Worm (Caenorhabditis elegans) whole organism, mixed stage, embryonic: Measurements from ENCODE around the gene ZC404.15.

ENCODE experiments used
- M03D4.4 ChIP-seq: sonication (generic microtip); optimal IDR thresholded peaks from 2 replicates; lab custom pipeline; 2017; ENCODE audit warnings: mild to moderate bottlenecking, missing genetic modification characterization, missing compliant biosample characterization
- bed-3 ChIP-seq: fragments of 200-800 bp; sonication (Bioruptor generic); optimal IDR thresholded peaks from 3 replicates; lab custom pipeline; 2018; ENCODE audit warnings: mild to moderate bottlenecking, missing genetic modification characterization, moderate library complexity, missing compliant biosample characterization
- ceh-39 ChIP-seq: fragments of 150-350 bp; optimal IDR thresholded peaks from 2 replicates; lab custom pipeline; 2014; ENCODE audit warnings: missing biosample characterization, missing genetic modification characterization
- ceh-43 ChIP-seq: fragments of 200-800 bp; sonication (Bioruptor generic); optimal IDR thresholded peaks from 2 replicates; lab custom pipeline; 2018; ENCODE audit warnings: mild to moderate bottlenecking, missing genetic modification characterization, moderate library complexity, missing compliant biosample characterization
- ceh-83 ChIP-seq: fragments of 200-800 bp; sonication (Bioruptor generic); optimal IDR thresholded peaks from 2 replicates; lab custom pipeline; 2018; ENCODE audit warnings: mild to moderate bottlenecking, missing genetic modification characterization, missing compliant biosample characterization
- ces-1 ChIP-seq: fragments of 150-350 bp; optimal IDR thresholded peaks from 2 replicates; lab custom pipeline; 2014; ENCODE audit warnings: missing biosample characterization, missing genetic modification reagents, missing genetic modification characterization
- cnd-1 ChIP-seq: fragments of 200-800 bp; sonication (Bioruptor generic); optimal IDR thresholded peaks from 2 replicates; lab custom pipeline; 2018; ENCODE audit warnings: mild to moderate bottlenecking, missing genetic modification characterization, missing compliant biosample characterization
- drap-1 ChIP-seq: fragments of 200-800 bp; sonication (Bioruptor generic); optimal IDR thresholded peaks from 3 replicates; lab custom pipeline; 2018; ENCODE audit warnings: mild to moderate bottlenecking, missing genetic modification characterization, missing compliant biosample characterization
- elt-3 ChIP-seq: fragments of 150-350 bp; optimal IDR thresholded peaks from 2 replicates; lab custom pipeline; 2014; ENCODE audit warnings: missing biosample characterization, missing genetic modification characterization
- flh-1 ChIP-seq: fragments of 200-800 bp; sonication (Bioruptor generic); optimal IDR thresholded peaks from 2 replicates; lab custom pipeline; 2018; ENCODE audit warnings: mild to moderate bottlenecking, missing genetic modification characterization, moderate library complexity, missing compliant biosample characterization
- ham-2 ChIP-seq: fragments of 200-800 bp; sonication (Bioruptor generic); optimal IDR thresholded peaks from 2 replicates; lab custom pipeline; 2018; ENCODE audit warnings: mild to moderate bottlenecking, missing genetic modification characterization, missing compliant biosample characterization
- hlh-1 ChIP-seq: fragments of 150-350 bp; optimal IDR thresholded peaks from 2 replicates; lab custom pipeline; 2014; ENCODE audit warnings: missing biosample characterization, missing genetic modification reagents, missing genetic modification characterization
- lin-13 ChIP-seq: fragments of 150-350 bp; optimal IDR thresholded peaks from 2 replicates; lab custom pipeline; 2014; ENCODE audit warnings: missing biosample characterization, missing genetic modification characterization
- lin-32 ChIP-seq: fragments of 200-800 bp; sonication (Bioruptor generic); optimal IDR thresholded peaks from 2 replicates; lab custom pipeline; 2018; ENCODE audit warnings: mild to moderate bottlenecking, missing genetic modification characterization, missing compliant biosample characterization
- lsy-2 ChIP-seq: fragments of 150-350 bp; optimal IDR thresholded peaks from 2 replicates; lab custom pipeline; 2014; ENCODE audit warnings: missing biosample characterization, missing genetic modification characterization
- mab-5 ChIP-seq: fragments of 150-350 bp; optimal IDR thresholded peaks from 2 replicates; lab custom pipeline; 2014; ENCODE audit warnings: missing biosample characterization, missing genetic modification characterization
- mep-1 ChIP-seq: fragments of 150-350 bp; optimal IDR thresholded peaks from 2 replicates; lab custom pipeline; 2017; ENCODE audit warnings: missing biosample characterization, missing genetic modification reagents, missing genetic modification characterization, inconsistent platforms
- mls-2 ChIP-seq: sonication (generic microtip); optimal IDR thresholded peaks from 2 replicates; lab custom pipeline; 2016; ENCODE audit warnings: mild to moderate bottlenecking, missing genetic modification characterization, moderate library complexity, missing compliant biosample characterization
- nhr-12 ChIP-seq: fragments of 150-350 bp; optimal IDR thresholded peaks from 2 replicates; lab custom pipeline; 2014; ENCODE audit warnings: missing biosample characterization, missing genetic modification characterization
- nhr-237 ChIP-seq: fragments of 150-350 bp; optimal IDR thresholded peaks from 2 replicates; lab custom pipeline; 2014; ENCODE audit warnings: missing biosample characterization, missing genetic modification characterization
- nhr-76 ChIP-seq: sonication (generic microtip); optimal IDR thresholded peaks from 2 replicates; lab custom pipeline; 2017; ENCODE audit warnings: missing biosample characterization, missing genetic modification characterization
- pha-4 ChIP-seq: fragments of 150-350 bp; optimal IDR thresholded peaks from 2 replicates; lab custom pipeline; 2018; ENCODE audit warnings: missing biosample characterization, missing genetic modification reagents, missing genetic modification characterization
- sem-2 ChIP-seq: fragments of 200-800 bp; sonication (Bioruptor generic); optimal IDR thresholded peaks from 2 replicates; lab custom pipeline; 2018; ENCODE audit warnings: mild to moderate bottlenecking, missing genetic modification characterization, missing compliant biosample characterization
- snpc-4 ChIP-seq: fragments of 150-350 bp; optimal IDR thresholded peaks from 2 replicates; lab custom pipeline; 2014; ENCODE audit warnings: missing biosample characterization, missing genetic modification characterization
- sptf-1 ChIP-seq: sonication (generic microtip); optimal IDR thresholded peaks from 2 replicates; lab custom pipeline; 2017; ENCODE audit warnings: mild to moderate bottlenecking, missing genetic modification characterization, moderate library complexity, missing compliant biosample characterization
- tbx-8 ChIP-seq: fragments of 200-800 bp; sonication (Bioruptor generic); optimal IDR thresholded peaks from 2 replicates; lab custom pipeline; 2018; ENCODE audit warnings: mild to moderate bottlenecking, missing genetic modification characterization, moderate library complexity, missing compliant biosample characterization
- unc-120 ChIP-seq: sonication (generic microtip); optimal IDR thresholded peaks from 2 replicates; lab custom pipeline; 2017; ENCODE audit warnings: missing genetic modification characterization, missing compliant biosample characterization; ENCODE audit not compliant: poor library complexity, severe bottlenecking
- unc-39 ChIP-seq: fragments of 150-350 bp; optimal IDR thresholded peaks from 2 replicates; lab custom pipeline; 2014; ENCODE audit warnings: missing biosample characterization, missing genetic modification characterization
- unc-62 ChIP-seq: fragments of 150-350 bp; optimal IDR thresholded peaks from 2 replicates; lab custom pipeline; 2014; ENCODE audit warnings: missing biosample characterization, missing genetic modification reagents, missing genetic modification characterization
- zip-8 ChIP-seq: fragments of 150-350 bp; optimal IDR thresholded peaks from 2 replicates; lab custom pipeline; 2014; ENCODE audit warnings: missing biosample characterization, missing genetic modification characterization
- ztf-11 ChIP-seq: fragments of 150-350 bp; optimal IDR thresholded peaks from 2 replicates; lab custom pipeline; 2014; ENCODE audit warnings: missing biosample characterization, missing genetic modification characterization

ZC404.15 gene

ce11 chrV:6817184-6817583, 36.9 kb downstream of the ZC404.15 start, which contains the start of gene dmsr-14:
dmsr-14 (minus strand) TSS chrV:6817284.
- TF ChIP-seq pha-4 (tag; lab: Kevin White, UChicago) (no peak), drap-1 (GFP tag; lab: Kevin White, UChicago) (no peak), lin-32 (GFP tag; lab: Kevin White, UChicago) (no peak), sem-2 (GFP tag; lab: Kevin White, UChicago) (no peak), cnd-1 (no peak), flh-1 (GFP tag; lab: Kevin White, UChicago) (no peak), ztf-11 (tag; lab: Kevin White, UChicago) (no peak), snpc-4 (no peak), ceh-83 (GFP tag; lab: Kevin White, UChicago) (no peak), nhr-76 (tag; lab: Kevin White, UChicago) (no peak), mls-2 (tag; lab: Kevin White, UChicago) (no peak), ceh-39 (tag; lab: Kevin White, UChicago) (no peak), lin-13 (tag; lab: Kevin White, UChicago) (no peak), sptf-1 (tag; lab: Kevin White, UChicago) (no peak), ces-1 (GFP tag; lab: Kevin White, UChicago) (no peak), ceh-43 (no peak), unc-120 (no peak), hlh-1 (tag; lab: Kevin White, UChicago) (no peak)

- TF ChIP-seq nhr-76 (tag; lab: Kevin White, UChicago) = no peak
- TF ChIP-seq mep-1 (tag; lab: Kevin White, UChicago) = no peak
- no peak for TF ChIP-seq tbx-8 (GFP tag; lab: Kevin White, UChicago)
- TF ChIP-seq ham-2 = no peak
Observed at ce11 chrV:6819812-6820211, 39.5 kb downstream of the ZC404.15 start, which contains the start of gene dmsr-13. dmsr-13 (minus strand) TSS chrV:6819912.

- TF ChIP-seq nhr-76 (tag; lab: Kevin White, UChicago) (no peak), drap-1 (GFP tag; lab: Kevin White, UChicago) (no peak), lin-13 (tag; lab: Kevin White, UChicago) (no peak), ham-2 (no peak), ceh-39 (tag; lab: Kevin White, UChicago) (no peak), flh-1 (GFP tag; lab: Kevin White, UChicago) (no peak), lin-32 (GFP tag; lab: Kevin White, UChicago) (no peak), unc-62 (no peak), ces-1 (GFP tag; lab: Kevin White, UChicago) (no peak), sptf-1 (tag; lab: Kevin White, UChicago) (no peak), ceh-43 (no peak), unc-39 (tag; lab: Kevin White, UChicago) (no peak), snpc-4 (no peak)
- TF ChIP-seq, all 35 proteins: peak for 0
Observed at ce11 chrV:6821509-6821908, 41.2 kb downstream of the ZC404.15 start, which contains the start of gene T15B7.8. T15B7.8 (plus strand) TSS chrV:6821809.

- TF ChIP-seq unc-39 (tag; lab: Kevin White, UChicago) (no peak), ceh-43 (no peak), mab-5 (tag; lab: Kevin White, UChicago) (no peak), sptf-1 (tag; lab: Kevin White, UChicago) (no peak), lin-32 (GFP tag; lab: Kevin White, UChicago) (no peak), lsy-2 (tag; lab: Kevin White, UChicago) (no peak), ceh-39 (tag; lab: Kevin White, UChicago) (no peak), snpc-4 (no peak), mls-2 (tag; lab: Kevin White, UChicago) (no peak), unc-120 (no peak), sem-2 (GFP tag; lab: Kevin White, UChicago) (no peak), unc-62 (no peak), zip-8 (tag; lab: Kevin White, UChicago) (no peak), ham-2 (no peak), nhr-76 (tag; lab: Kevin White, UChicago) (no peak), nhr-237 (tag; lab: Kevin White, UChicago) (no peak), ces-1 (GFP tag; lab: Kevin White, UChicago) (no peak), M03D4.4 (tag; lab: Kevin White, UChicago) (no peak), lin-13 (tag; lab: Kevin White, UChicago) (no peak)
Observed at ce11 chrV:6823432-6823831, 43.2 kb downstream of the ZC404.15 start.

DNA sequence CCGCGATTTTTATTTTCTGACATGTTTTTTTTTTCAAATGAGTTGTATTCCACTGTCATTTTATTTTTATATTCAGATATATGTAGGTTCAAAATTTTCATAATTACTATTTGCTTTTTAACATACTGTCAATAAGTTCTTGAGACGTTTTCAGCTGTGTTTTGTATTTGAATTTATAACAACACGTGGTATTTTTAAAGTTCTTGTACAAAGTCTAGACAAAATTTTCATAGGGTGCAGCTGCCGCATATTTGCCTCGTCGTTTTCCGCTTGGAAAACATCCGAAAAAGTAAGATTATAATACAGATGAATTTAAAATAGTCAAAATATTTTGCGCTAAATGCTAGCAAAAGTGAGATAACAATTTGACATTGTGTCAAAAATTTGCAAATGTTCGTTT, 48.5 kb downstream of the ZC404.15 start, which contains the start of gene dmsr-15:
Gene dmsr-15 (minus strand): TSS at position 101 of the 400 bp plus-strand sequence.
- TF ChIP-seq zip-8 (tag; lab: Kevin White, UChicago) = no peak
- no peak for TF ChIP-seq lsy-2 (tag; lab: Kevin White, UChicago)
- no peak for TF ChIP-seq mab-5 (tag; lab: Kevin White, UChicago)
- TF ChIP-seq nhr-237 (tag; lab: Kevin White, UChicago) = no peak
- TF ChIP-seq tbx-8 (GFP tag; lab: Kevin White, UChicago) = no peak
- no peak for TF ChIP-seq sptf-1 (tag; lab: Kevin White, UChicago)
- no peak for TF ChIP-seq ztf-11 (tag; lab: Kevin White, UChicago)
- TF ChIP-seq cnd-1 = no peak
- TF ChIP-seq mls-2 (tag; lab: Kevin White, UChicago) = no peak
- no peak for TF ChIP-seq M03D4.4 (tag; lab: Kevin White, UChicago)
- no peak for TF ChIP-seq unc-39 (tag; lab: Kevin White, UChicago)
- no peak for TF ChIP-seq bed-3 (GFP tag; lab: Kevin White, UChicago)
- TF ChIP-seq nhr-12 (tag; lab: Kevin White, UChicago) = no peak
- no peak for TF ChIP-seq hlh-1 (tag; lab: Kevin White, UChicago)
- TF ChIP-seq nhr-76 (tag; lab: Kevin White, UChicago) = no peak
- TF ChIP-seq pha-4 (tag; lab: Kevin White, UChicago) = no peak
- TF ChIP-seq lin-32 (GFP tag; lab: Kevin White, UChicago) = no peak
- no peak for TF ChIP-seq flh-1 (GFP tag; lab: Kevin White, UChicago)
- no peak for TF ChIP-seq elt-3 (tag; lab: Kevin White, UChicago)
